Fruit fly (Drosophila melanogaster) whole organism, pupa: ENCODE measurements around the gene eIF5B.

ENCODE experiments used
- CG10348 ChIP-seq: fragments of 200-800 bp; sonication (Bioruptor generic); IDR thresholded peaks from 2 replicates; pipeline ENCODE4 v1.3.6; 2022; ENCODE audit warnings: missing biosample characterization, missing genetic modification characterization
- CG12605 ChIP-seq: fragments of 200-800 bp; sonication (Bioruptor generic); IDR thresholded peaks from 2 replicates; pipeline ENCODE4 v1.3.6; 2022; ENCODE audit warnings: missing biosample characterization, missing genetic modification characterization
- CG13204 ChIP-seq: fragments of 200-800 bp; sonication (Bioruptor generic); optimal IDR thresholded peaks from 2 replicates; lab custom pipeline; 2018; ENCODE audit warnings: missing biosample characterization, mild to moderate bottlenecking, missing genetic modification characterization, moderate library complexity
- CG14655 ChIP-seq: fragments of 200-800 bp; sonication (Bioruptor generic); optimal IDR thresholded peaks from 3 replicates; lab custom pipeline; 2017; ENCODE audit warnings: mild to moderate bottlenecking, missing biosample characterization, missing genetic modification reagents, missing genetic modification characterization
- CG15710 ChIP-seq: fragments of 200-800 bp; sonication (Bioruptor generic); optimal IDR thresholded peaks from 2 replicates; lab custom pipeline; 2018; ENCODE audit warnings: missing biosample characterization, mild to moderate bottlenecking, missing genetic modification characterization, moderate library complexity
- CG17806 ChIP-seq: fragments of 200-800 bp; sonication (Bioruptor generic); optimal IDR thresholded peaks from 2 replicates; lab custom pipeline; 2018; ENCODE audit warnings: missing biosample characterization, mild to moderate bottlenecking, missing genetic modification characterization, moderate library complexity
- CG32121 ChIP-seq: fragments of 200-800 bp; sonication (Bioruptor generic); IDR thresholded peaks from 2 replicates; pipeline ENCODE4 v1.3.6; 2022; ENCODE audit warnings: missing biosample characterization, missing genetic modification characterization
- CG34367 ChIP-seq: fragments of 200-800 bp; sonication (Bioruptor generic); optimal IDR thresholded peaks from 2 replicates; lab custom pipeline; 2018; ENCODE audit warnings: missing biosample characterization, mild to moderate bottlenecking, missing genetic modification characterization
- CG4496 ChIP-seq: fragments of 200-800 bp; sonication (Bioruptor generic); IDR thresholded peaks from 3 replicates; pipeline ENCODE4 v1.3.6; 2022; ENCODE audit warnings: missing biosample characterization, missing genetic modification characterization
- CG8159 ChIP-seq: fragments of 200-800 bp; sonication (Bioruptor generic); optimal IDR thresholded peaks from 3 replicates; lab custom pipeline; 2018; ENCODE audit warnings: missing biosample characterization, mild to moderate bottlenecking, missing genetic modification characterization, moderate library complexity
- CG8301 ChIP-seq: fragments of 200-800 bp; sonication (Bioruptor generic); optimal IDR thresholded peaks from 2 replicates; lab custom pipeline; 2018; ENCODE audit warnings: missing biosample characterization, mild to moderate bottlenecking, missing genetic modification characterization
- CG9948 ChIP-seq: fragments of 200-800 bp; sonication (Bioruptor generic); optimal IDR thresholded peaks from 2 replicates; lab custom pipeline; 2018; ENCODE audit warnings: missing biosample characterization, mild to moderate bottlenecking, missing genetic modification characterization, moderate library complexity
- D1 ChIP-seq: fragments of 200-800 bp; sonication (Bioruptor generic); optimal IDR thresholded peaks from 2 replicates; lab custom pipeline; 2018; ENCODE audit warnings: missing biosample characterization, mild to moderate bottlenecking, missing genetic modification characterization, moderate library complexity
- EcR ChIP-seq: fragments of 200-800 bp; sonication (Bioruptor generic); optimal IDR thresholded peaks from 3 replicates; lab custom pipeline; 2019; ENCODE audit warnings: missing biosample characterization, missing genetic modification characterization, mild to moderate bottlenecking, moderate library complexity, missing genetic modification reagents
- Ets98B ChIP-seq: fragments of 200-800 bp; sonication (Bioruptor generic); IDR thresholded peaks from 2 replicates; pipeline ENCODE4 v1.3.6; 2022; ENCODE audit warnings: missing biosample characterization, missing genetic modification characterization
- Pif1A ChIP-seq: fragments of 200-800 bp; sonication (Bioruptor generic); optimal IDR thresholded peaks from 3 replicates; lab custom pipeline; 2016; ENCODE audit warnings: missing biosample characterization, missing genetic modification characterization
- Pif1B ChIP-seq: fragments of 200-800 bp; sonication (Bioruptor generic); optimal IDR thresholded peaks from 3 replicates; lab custom pipeline; 2016; ENCODE audit warnings: missing biosample characterization, missing genetic modification characterization
- Snoo ChIP-seq: fragments of 200-800 bp; sonication (Bioruptor generic); optimal IDR thresholded peaks from 3 replicates; lab custom pipeline; 2017; ENCODE audit warnings: missing biosample characterization, mild to moderate bottlenecking, missing genetic modification characterization, inconsistent platforms
- fd96Ca ChIP-seq: fragments of 200-800 bp; sonication (Bioruptor generic); IDR thresholded peaks from 3 replicates; pipeline ENCODE4 v1.3.6; 2022; ENCODE audit warnings: missing biosample characterization, missing genetic modification characterization
- gl ChIP-seq: fragments of 200-800 bp; sonication (Bioruptor generic); optimal IDR thresholded peaks from 2 replicates; lab custom pipeline; 2018; ENCODE audit warnings: missing biosample characterization, mild to moderate bottlenecking, missing genetic modification characterization
- rn ChIP-seq: fragments of 200-800 bp; sonication (Bioruptor generic); IDR thresholded peaks from 2 replicates; pipeline ENCODE4 v1.3.6; 2022; ENCODE audit warnings: missing biosample characterization, missing genetic modification characterization

eIF5B gene

dm6 chr3L:3440116-3440515, 20.7 kb downstream of the eIF5B start:
- peak; percentile 76 for TF ChIP-seq Ets98B (GFP tag; lab: Robert Waterston, UW)
- TF ChIP-seq fd96Ca (GFP tag; lab: Robert Waterston, UW): peak; percentile 11; the same call in 1 of the 3 replicates
- TF ChIP-seq CG14655 (GFP tag; lab: Kevin White, UChicago): peak; percentile 33
- TF ChIP-seq CG12605 (GFP tag; lab: Robert Waterston, UW): no peak
- peak; percentile 30 for TF ChIP-seq Pif1A (GFP tag; lab: Kevin White, UChicago)
- TF ChIP-seq CG13204 (GFP tag; lab: Kevin White, UChicago): no peak
- TF ChIP-seq Snoo (tag; lab: Kevin White, UChicago): no peak
- TF ChIP-seq CG34367 (tag; lab: Kevin White, UChicago): no peak
- TF ChIP-seq CG8301 (tag; lab: Kevin White, UChicago): peak; percentile 39
- no peak for TF ChIP-seq CG15710
- peak; percentile 14; the same call in 1 of the 3 replicates for TF ChIP-seq CG4496
- TF ChIP-seq CG8159 (tag; lab: Kevin White, UChicago): no peak
- TF ChIP-seq Pif1B (GFP tag; lab: Kevin White, UChicago): peak; percentile 52
- no peak for TF ChIP-seq CG17806 (tag; lab: Kevin White, UChicago)
- TF ChIP-seq CG10348: no peak
- no peak for TF ChIP-seq EcR (GFP tag; lab: Kevin White, UChicago)
- no peak for TF ChIP-seq gl (tag; lab: Kevin White, UChicago)
- peak; percentile 39 for TF ChIP-seq CG9948 (tag; lab: Kevin White, UChicago)
- TF ChIP-seq rn: no peak
- no peak for TF ChIP-seq D1 (tag; lab: Kevin White, UChicago)
- no peak for TF ChIP-seq CG32121 (GFP tag; lab: Robert Waterston, UW)
- TF ChIP-seq, all 21 proteins: peak for 8

dm6 chr3L:3439598-3439997, 21.2 kb downstream of the eIF5B start:
- TF ChIP-seq EcR (GFP tag; lab: Kevin White, UChicago) (peak; percentile 50), gl (tag; lab: Kevin White, UChicago) (no peak)
- TF ChIP-seq, all 21 proteins: peak for 1

dm6 chr3L:3438473-3438872, 22.3 kb downstream of the eIF5B start:
- peak; percentile 25 for TF ChIP-seq CG8301 (tag; lab: Kevin White, UChicago)
- TF ChIP-seq Pif1B (GFP tag; lab: Kevin White, UChicago): no peak
- peak; percentile 49; the same call in 1 of the 2 replicates for TF ChIP-seq CG12605 (GFP tag; lab: Robert Waterston, UW)
- peak; percentile 46 for TF ChIP-seq CG15710
- no peak for TF ChIP-seq Ets98B (GFP tag; lab: Robert Waterston, UW)
- peak; percentile 30 for TF ChIP-seq CG14655 (GFP tag; lab: Kevin White, UChicago)
- peak; percentile 44 for TF ChIP-seq CG17806 (tag; lab: Kevin White, UChicago)
- 0 out of 3 replicates have a peak, but pooled peaks have one; percentile 44 for TF ChIP-seq CG4496
- TF ChIP-seq CG10348: no peak
- TF ChIP-seq Pif1A (GFP tag; lab: Kevin White, UChicago): peak; percentile 43
- no peak for TF ChIP-seq CG13204 (GFP tag; lab: Kevin White, UChicago)
- TF ChIP-seq fd96Ca (GFP tag; lab: Robert Waterston, UW): no peak
- peak; percentile 64 for TF ChIP-seq CG8159 (tag; lab: Kevin White, UChicago)
- no peak for TF ChIP-seq CG34367 (tag; lab: Kevin White, UChicago)
- TF ChIP-seq CG9948 (tag; lab: Kevin White, UChicago): peak; percentile 35
- no peak for TF ChIP-seq gl (tag; lab: Kevin White, UChicago)

- TF ChIP-seq fd96Ca (GFP tag; lab: Robert Waterston, UW) (no peak), CG34367 (tag; lab: Kevin White, UChicago) (no peak), CG8301 (tag; lab: Kevin White, UChicago) (no peak), CG12605 (GFP tag; lab: Robert Waterston, UW) (no peak), CG32121 (GFP tag; lab: Robert Waterston, UW) (no peak), D1 (tag; lab: Kevin White, UChicago) (no peak), CG8159 (tag; lab: Kevin White, UChicago) (no peak), Snoo (tag; lab: Kevin White, UChicago) (no peak), CG13204 (GFP tag; lab: Kevin White, UChicago) (no peak), Pif1A (GFP tag; lab: Kevin White, UChicago) (no peak), CG15710 (no peak), EcR (GFP tag; lab: Kevin White, UChicago) (no peak), Ets98B (GFP tag; lab: Robert Waterston, UW) (no peak), rn (no peak)
Measured at dm6 chr3L:3437664-3438368, 23.0 kb downstream of the eIF5B start.

- TF ChIP-seq D1 (tag; lab: Kevin White, UChicago) (no peak), CG34367 (tag; lab: Kevin White, UChicago) (no peak), CG4496 (peak; percentile 57; the same call in 1 of the 3 replicates), Ets98B (GFP tag; lab: Robert Waterston, UW) (peak; percentile 21; the same call in 1 of the 2 replicates), CG8159 (tag; lab: Kevin White, UChicago) (peak; percentile 36), EcR (GFP tag; lab: Kevin White, UChicago) (no peak), CG8301 (tag; lab: Kevin White, UChicago) (peak; percentile 16), gl (tag; lab: Kevin White, UChicago) (no peak), CG10348 (no peak), Pif1B (GFP tag; lab: Kevin White, UChicago) (no peak), Pif1A (GFP tag; lab: Kevin White, UChicago) (no peak), CG13204 (GFP tag; lab: Kevin White, UChicago) (no peak), CG14655 (GFP tag; lab: Kevin White, UChicago) (peak; percentile 34), CG32121 (GFP tag; lab: Robert Waterston, UW) (0 out of 2 replicates have a peak, but pooled peaks have one; percentile 16), CG12605 (GFP tag; lab: Robert Waterston, UW) (no peak), CG15710 (peak; percentile 8), CG17806 (tag; lab: Kevin White, UChicago) (no peak), fd96Ca (GFP tag; lab: Robert Waterston, UW) (peak; percentile 32; the same call in 1 of the 3 replicates), CG9948 (tag; lab: Kevin White, UChicago) (no peak), rn (no peak), Snoo (tag; lab: Kevin White, UChicago) (peak; percentile 32)
Measured at dm6 chr3L:3436838-3437663, 23.7 kb downstream of the eIF5B start.
